Fruit fly (Drosophila melanogaster) whole organism, pupa: Measurements from ENCODE around the gene CG11409.

ENCODE experiments used
- CG12605 ChIP-seq: fragments of 200-800 bp; sonication (Bioruptor generic); IDR thresholded peaks from 2 replicates; pipeline ENCODE4 v1.3.6; 2022; ENCODE audit warnings: missing biosample characterization, missing genetic modification characterization
- CG13204 ChIP-seq: fragments of 200-800 bp; sonication (Bioruptor generic); optimal IDR thresholded peaks from 2 replicates; lab custom pipeline; 2018; ENCODE audit warnings: missing biosample characterization, mild to moderate bottlenecking, missing genetic modification characterization, moderate library complexity
- CG15710 ChIP-seq: fragments of 200-800 bp; sonication (Bioruptor generic); optimal IDR thresholded peaks from 2 replicates; lab custom pipeline; 2018; ENCODE audit warnings: missing biosample characterization, mild to moderate bottlenecking, missing genetic modification characterization, moderate library complexity
- CG17806 ChIP-seq: fragments of 200-800 bp; sonication (Bioruptor generic); optimal IDR thresholded peaks from 2 replicates; lab custom pipeline; 2018; ENCODE audit warnings: missing biosample characterization, mild to moderate bottlenecking, missing genetic modification characterization, moderate library complexity
- CG32121 ChIP-seq: fragments of 200-800 bp; sonication (Bioruptor generic); IDR thresholded peaks from 2 replicates; pipeline ENCODE4 v1.3.6; 2022; ENCODE audit warnings: missing biosample characterization, missing genetic modification characterization
- CG34367 ChIP-seq: fragments of 200-800 bp; sonication (Bioruptor generic); optimal IDR thresholded peaks from 2 replicates; lab custom pipeline; 2018; ENCODE audit warnings: missing biosample characterization, mild to moderate bottlenecking, missing genetic modification characterization
- CG4496 ChIP-seq: fragments of 200-800 bp; sonication (Bioruptor generic); IDR thresholded peaks from 3 replicates; pipeline ENCODE4 v1.3.6; 2022; ENCODE audit warnings: missing biosample characterization, missing genetic modification characterization
- CG8301 ChIP-seq: fragments of 200-800 bp; sonication (Bioruptor generic); optimal IDR thresholded peaks from 2 replicates; lab custom pipeline; 2018; ENCODE audit warnings: missing biosample characterization, mild to moderate bottlenecking, missing genetic modification characterization
- EcR ChIP-seq: fragments of 200-800 bp; sonication (Bioruptor generic); optimal IDR thresholded peaks from 3 replicates; lab custom pipeline; 2019; ENCODE audit warnings: missing biosample characterization, missing genetic modification characterization, mild to moderate bottlenecking, moderate library complexity, missing genetic modification reagents
- Pif1A ChIP-seq: fragments of 200-800 bp; sonication (Bioruptor generic); optimal IDR thresholded peaks from 3 replicates; lab custom pipeline; 2016; ENCODE audit warnings: missing biosample characterization, missing genetic modification characterization

DNA sequence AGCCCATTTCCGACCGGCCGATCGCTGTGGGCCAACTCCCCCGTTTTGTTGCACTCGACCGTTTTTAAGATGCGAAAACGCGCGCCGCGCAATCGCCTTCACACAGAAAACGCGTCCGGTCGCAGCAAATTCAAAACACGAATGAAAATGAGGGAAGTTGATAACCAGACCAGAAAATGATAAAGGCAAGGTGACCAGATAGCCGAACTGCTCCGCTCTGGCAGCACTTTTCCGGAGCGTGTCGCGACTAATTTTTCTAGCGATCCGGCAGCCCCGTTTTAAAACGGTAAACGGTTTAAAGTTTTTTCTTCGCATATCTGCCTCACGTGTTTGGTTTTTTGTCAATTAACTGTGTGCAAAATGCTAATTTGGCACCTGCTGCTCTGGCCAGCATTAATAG lies 19.2 kb downstream of the CG11409 start, which contains the start of gene DAAM:
- TF ChIP-seq CG12605 (GFP tag; lab: Robert Waterston, UW) (no peak), CG15710 (tag; lab: Kevin White, UChicago) (no peak), EcR (GFP tag; lab: Kevin White, UChicago) (peak; percentile 13), CG17806 (tag; lab: Kevin White, UChicago) (no peak), CG34367 (tag; lab: Kevin White, UChicago) (no peak), CG4496 (GFP tag; lab: Robert Waterston, UW) (peak; percentile 39; the same call in 1 of the 3 replicates), Pif1A (GFP tag; lab: Kevin White, UChicago) (no peak), CG32121 (GFP tag; lab: Robert Waterston, UW) (0 out of 2 replicates have a peak, but pooled peaks have one; percentile 16), CG13204 (no peak), CG8301 (tag; lab: Kevin White, UChicago) (no peak)
